Fruit fly (Drosophila melanogaster): Measurements from ENCODE around the gene CG2604.

The CG2604 gene

DNA sequence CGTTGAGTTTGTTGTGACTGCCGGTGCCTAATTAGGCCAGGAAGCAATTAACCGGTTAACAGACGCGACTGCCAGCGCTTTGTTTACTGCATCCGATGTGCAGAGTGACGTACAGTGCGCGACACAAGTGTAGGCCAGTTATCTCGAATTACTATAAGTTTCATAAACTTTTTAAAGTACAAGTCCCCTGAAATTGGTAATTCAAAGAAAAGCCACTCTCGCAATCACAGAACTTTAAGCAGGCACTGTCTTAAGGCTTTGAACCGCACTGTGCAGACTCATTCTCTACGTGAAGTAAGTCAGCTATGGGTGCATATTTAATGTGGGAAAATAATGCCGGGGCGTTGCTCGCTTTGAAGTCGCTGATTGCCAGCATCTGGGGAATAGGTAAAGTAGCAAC is 13.7 kb downstream of the CG2604 start (continued):
- no peak for TF ChIP-seq Trl (optimal IDR thresholded peaks at IDR 0.05)
- no peak for TF ChIP-seq Trl (GFP tag; optimal IDR thresholded peaks at IDR 0.05)
- no peak for TF ChIP-seq CG12659 (GFP tag; optimal IDR thresholded peaks at IDR 0.05)
- TF ChIP-seq CG2129 (GFP tag; IDR thresholded peaks at IDR 0.05; ENCODE audit: partially characterized antibody) = no peak
- no peak for TF ChIP-seq ERR (GFP tag; optimal IDR thresholded peaks at IDR 0.05)
- TF ChIP-seq CG14441 (GFP tag; IDR thresholded peaks at IDR 0.05) = peak; percentile 31; the same call in 1 of the 2 replicates
- no peak for TF ChIP-seq Abd-B (GFP tag; optimal IDR thresholded peaks at IDR 0.05)
- no peak for TF ChIP-seq D (optimal IDR thresholded peaks at IDR 0.05)
- TF ChIP-seq D (GFP tag; optimal IDR thresholded peaks at IDR 0.05) = peak; percentile 43
- TF ChIP-seq Optix (GFP tag; IDR thresholded peaks at IDR 0.05) = 0 out of 3 replicates have a peak, but pooled peaks have one; percentile 35
- TF ChIP-seq trem (tag; optimal IDR thresholded peaks at IDR 0.05) = peak; percentile 13
- no peak for TF ChIP-seq CG13624 (GFP tag; optimal IDR thresholded peaks at IDR 0.05)
- no peak for TF ChIP-seq CG7271 (tag; optimal IDR thresholded peaks at IDR 0.05)
- TF ChIP-seq CG10267 (tag; optimal IDR thresholded peaks at IDR 0.05) = peak; percentile 19
- TF ChIP-seq Dip3 (GFP tag; optimal IDR thresholded peaks at IDR 0.05) = no peak
- no peak for TF ChIP-seq CG8478 (optimal IDR thresholded peaks at IDR 0.05)
- TF ChIP-seq Fer3 (tag; optimal IDR thresholded peaks at IDR 0.05) = no peak
- TF ChIP-seq CG12744 (GFP tag; optimal IDR thresholded peaks at IDR 0.05) = no peak
- no peak for TF ChIP-seq Mes4 (GFP tag; optimal IDR thresholded peaks at IDR 0.05)
- no peak for TF ChIP-seq CG13287 (GFP tag; IDR thresholded peaks at IDR 0.05; ENCODE audit: partially characterized antibody)
- no peak for TF ChIP-seq so (GFP tag; IDR thresholded peaks at IDR 0.05)
- peak; percentile 68 for TF ChIP-seq dmrt99B (tag; optimal IDR thresholded peaks at IDR 0.05)
- no peak for TF ChIP-seq emc (GFP tag; optimal IDR thresholded peaks at IDR 0.05)
- no peak for TF ChIP-seq bbx (GFP tag; IDR thresholded peaks at IDR 0.05; ENCODE audit: partially characterized antibody)
- no peak for TF ChIP-seq Atf6 (GFP tag; IDR thresholded peaks at IDR 0.05)
- TF ChIP-seq Ssrp (tag; optimal IDR thresholded peaks at IDR 0.05) = peak; percentile 55
- TF ChIP-seq ranshi (GFP tag; IDR thresholded peaks at IDR 0.05) = peak; percentile 52; the same call in 1 of the 2 replicates
- no peak for TF ChIP-seq CG14860 (GFP tag; IDR thresholded peaks at IDR 0.05; ENCODE audit: partially characterized antibody)
- no peak for TF ChIP-seq zen2 (GFP tag; IDR thresholded peaks at IDR 0.05; ENCODE audit: partially characterized antibody)
- TF ChIP-seq CG6791 (GFP tag; IDR thresholded peaks at IDR 0.05; ENCODE audit: partially characterized antibody) = no peak
- TF ChIP-seq CG12104 (GFP tag; optimal IDR thresholded peaks at IDR 0.05) = no peak
- TF ChIP-seq CG4360 (GFP tag; IDR thresholded peaks at IDR 0.05) = 0 out of 2 replicates have a peak, but pooled peaks have one; percentile 35
- no peak for TF ChIP-seq NFAT (GFP tag; IDR thresholded peaks at IDR 0.05)
- TF ChIP-seq schlank (tag; optimal IDR thresholded peaks at IDR 0.05) = no peak
- 0 out of 3 replicates have a peak, but pooled peaks have one; percentile 27 for TF ChIP-seq ken (GFP tag; IDR thresholded peaks at IDR 0.05)
- TF ChIP-seq cg (GFP tag; optimal IDR thresholded peaks at IDR 0.05) = no peak
- TF ChIP-seq sd (tag; optimal IDR thresholded peaks at IDR 0.05) = no peak
- TF ChIP-seq CG2199 (GFP tag; IDR thresholded peaks at IDR 0.05) = no peak
- TF ChIP-seq ind (GFP tag; optimal IDR thresholded peaks at IDR 0.05) = peak; percentile 21
- no peak for TF ChIP-seq CG30020 (tag; optimal IDR thresholded peaks at IDR 0.05)
- TF ChIP-seq CG10543 (GFP tag; optimal IDR thresholded peaks at IDR 0.05) = no peak
- TF ChIP-seq E2f1 (GFP tag; IDR thresholded peaks at IDR 0.05) = no peak
- TF ChIP-seq Deaf1 (tag; optimal IDR thresholded peaks at IDR 0.05) = no peak
- no peak for TF ChIP-seq caup (GFP tag; optimal IDR thresholded peaks at IDR 0.05; ENCODE audit: severe bottlenecking)
- 0 out of 2 replicates have a peak, but pooled peaks have one; percentile 34 for TF ChIP-seq danr (GFP tag; IDR thresholded peaks at IDR 0.05)
- no peak for TF ChIP-seq usp (GFP tag; optimal IDR thresholded peaks at IDR 0.05)
- TF ChIP-seq CG4328 (GFP tag; optimal IDR thresholded peaks at IDR 0.05) = no peak
- peak; percentile 44 for TF ChIP-seq gsb-n (tag; optimal IDR thresholded peaks at IDR 0.05)
- TF ChIP-seq oc (tag; optimal IDR thresholded peaks at IDR 0.05) = peak; percentile 26
- peak; percentile 43; the same call in 1 of the 2 replicates for TF ChIP-seq HLH3B (GFP tag; IDR thresholded peaks at IDR 0.05)
- TF ChIP-seq grn (GFP tag; optimal IDR thresholded peaks at IDR 0.05) = no peak
- TF ChIP-seq CG33213 (GFP tag; optimal IDR thresholded peaks at IDR 0.05) = no peak
